Fruit fly (Drosophila melanogaster) S2 (cell line): ENCODE data around the gene RpS13.

Source experiments
- CG8478 ChIP-seq: fragments of >200 bp; optimal IDR thresholded peaks from 2 replicates; lab custom pipeline; 2018
- CTCF ChIP-seq, 2 experiments: fragments of >200 bp; optimal IDR thresholded peaks; 2 replicates each; lab custom pipeline; 2018

- TF ChIP-seq CG8478 (lab: Kevin White, UChicago) (no peak), CTCF (optimal IDR thresholded peaks at IDR 0.05; lab: Kevin White, UChicago) (no peak)
Observed at dm6 chr2L:8333185-8333584, 31.3 kb downstream of the RpS13 start.
